Fruit fly (Drosophila melanogaster): ENCODE data around the gene CG13083.
A peak's percentile ranks its signal among the peaks of the same experiment; 100 is the strongest.

Gene CG13083

DNA sequence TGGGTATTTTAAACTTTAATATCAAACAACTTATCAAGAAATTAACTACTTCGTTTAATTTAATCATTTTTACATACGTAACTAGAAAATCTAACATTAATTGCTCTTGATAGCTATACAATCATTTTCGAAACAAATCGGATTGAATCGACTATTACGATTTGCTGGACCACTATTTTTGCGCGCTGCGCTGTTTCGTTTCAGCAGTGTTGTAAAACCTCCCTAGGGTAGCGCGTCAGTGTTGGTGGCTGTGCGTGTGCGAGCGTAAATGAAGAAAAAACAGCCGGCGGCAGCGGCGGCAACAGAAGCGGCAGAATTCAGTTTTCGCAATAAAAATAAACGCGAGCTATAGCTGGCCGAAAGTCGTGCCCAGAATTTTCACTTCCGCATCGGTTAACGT, 46.0 kb downstream of the CG13083 start, which contains the start of gene CG33116 (continued):
- TF ChIP-seq Vsx2 (GFP tag; optimal IDR thresholded peaks at IDR 0.05; ENCODE audit: partially characterized antibody): no peak

- TF ChIP-seq CG32264 (GFP tag; optimal IDR thresholded peaks at IDR 0.05) (no peak), h (GFP tag; optimal IDR thresholded peaks at IDR 0.05) (peak; percentile 86)
These were observed 47.9 kb downstream of the CG13083 start, which contains the start of gene CG31697 for dm6 chr2L:19535234-19535633. Gene CG31697, plus strand, starts transcription at chr2L:19535448.

dm6 chr2L:19537779-19538456, 50.6 kb downstream of the CG13083 start, which contains the start of gene CG13082:
Gene CG13082, plus strand, starts transcription at chr2L:19538425.
- TF ChIP-seq Rel (GFP tag; optimal IDR thresholded peaks at IDR 0.05) (no peak), Rel (tag; optimal IDR thresholded peaks at IDR 0.05) (peak; percentile 58), fru (GFP tag; optimal IDR thresholded peaks at IDR 0.05) (peak; percentile 91), dl (GFP tag; optimal IDR thresholded peaks at IDR 0.05; ENCODE audit: insufficient read depth in 1 of 2, partially characterized antibody in 2 of 2) (no peak), CG9705 (GFP tag; optimal IDR thresholded peaks at IDR 0.05) (peak; percentile 73), CG32264 (GFP tag; optimal IDR thresholded peaks at IDR 0.05) (peak; percentile 65), jim (GFP tag; optimal IDR thresholded peaks at IDR 0.05) (no peak), Dif (GFP tag; optimal IDR thresholded peaks at IDR 0.05; ENCODE audit: partially characterized antibody) (no peak), brk (GFP tag; optimal IDR thresholded peaks at IDR 0.05) (peak; percentile 20), Dfd (GFP tag; optimal IDR thresholded peaks at IDR 0.05) (no peak), foxo (GFP tag; optimal IDR thresholded peaks at IDR 0.05) (peak in 1 of 2 experiments; percentile 90), usp (GFP tag; optimal IDR thresholded peaks at IDR 0.05) (no peak), sage (GFP tag; optimal IDR thresholded peaks at IDR 0.05) (peak; percentile 29), OdsH (GFP tag; optimal IDR thresholded peaks at IDR 0.05) (peak; percentile 82), psq (GFP tag; optimal IDR thresholded peaks at IDR 0.05) (peak; percentile 88), h (GFP tag; optimal IDR thresholded peaks at IDR 0.05) (peak; percentile 92), GATAd (GFP tag; optimal IDR thresholded peaks at IDR 0.05) (no peak), sv (GFP tag; optimal IDR thresholded peaks at IDR 0.05) (no peak), Sp1 (GFP tag; optimal IDR thresholded peaks at IDR 0.05) (peak; percentile 88), CrebA (GFP tag; optimal IDR thresholded peaks at IDR 0.05; ENCODE audit: borderline replicate concordance) (no peak), Hr83 (GFP tag; optimal IDR thresholded peaks at IDR 0.05; ENCODE audit: poor library complexity, severe bottlenecking) (peak; percentile 12), lola (GFP tag; optimal IDR thresholded peaks at IDR 0.05) (no peak), dmrt93B (GFP tag; optimal IDR thresholded peaks at IDR 0.05) (peak; percentile 75), Jra (GFP tag; optimal IDR thresholded peaks at IDR 0.05) (peak; percentile 42), ey (GFP tag; optimal IDR thresholded peaks at IDR 0.05) (peak; percentile 85), Hnf4 (GFP tag; optimal IDR thresholded peaks at IDR 0.05) (peak; percentile 80), N (GFP tag; optimal IDR thresholded peaks at IDR 0.05) (no peak), woc (GFP tag; optimal IDR thresholded peaks at IDR 0.05) (peak; percentile 74), rgr (GFP tag; optimal IDR thresholded peaks at IDR 0.05) (peak; percentile 84), tai (GFP tag; optimal IDR thresholded peaks at IDR 0.05) (no peak), Mio (GFP tag; optimal IDR thresholded peaks at IDR 0.05) (no peak), br (GFP tag; optimal IDR thresholded peaks at IDR 0.05) (peak; percentile 87), Myc (optimal IDR thresholded peaks at IDR 0.05) (no peak), HLH106 (tag; optimal IDR thresholded peaks at IDR 0.05) (peak; percentile 87), Abd-B (GFP tag; optimal IDR thresholded peaks at IDR 0.05) (no peak), Vsx2 (GFP tag; optimal IDR thresholded peaks at IDR 0.05; ENCODE audit: partially characterized antibody) (no peak), Hr78 (GFP tag; optimal IDR thresholded peaks at IDR 0.05) (no peak), pan (optimal IDR thresholded peaks at IDR 0.05) (no peak), dsf (GFP tag; optimal IDR thresholded peaks at IDR 0.05; ENCODE audit: borderline replicate concordance) (peak; percentile 44)

Data from whole organism, wandering third instar larva.